Worm (Caenorhabditis elegans) whole organism, mixed stage, embryonic: Measurements from ENCODE around the gene sri-33.

Source experiments
- blmp-1 ChIP-seq: fragments of 150-350 bp; optimal IDR thresholded peaks from 2 replicates; lab custom pipeline; 2014; ENCODE audit warnings: missing biosample characterization, missing genetic modification characterization
- cnd-1 ChIP-seq: fragments of 200-800 bp; sonication (Bioruptor generic); optimal IDR thresholded peaks from 2 replicates; lab custom pipeline; 2018; ENCODE audit warnings: mild to moderate bottlenecking, missing genetic modification characterization, missing compliant biosample characterization
- lin-13 ChIP-seq: fragments of 150-350 bp; optimal IDR thresholded peaks from 2 replicates; lab custom pipeline; 2014; ENCODE audit warnings: missing biosample characterization, missing genetic modification characterization
- lin-32 ChIP-seq: fragments of 200-800 bp; sonication (Bioruptor generic); optimal IDR thresholded peaks from 2 replicates; lab custom pipeline; 2018; ENCODE audit warnings: mild to moderate bottlenecking, missing genetic modification characterization, missing compliant biosample characterization
- lsy-2 ChIP-seq: fragments of 150-350 bp; optimal IDR thresholded peaks from 2 replicates; lab custom pipeline; 2014; ENCODE audit warnings: missing biosample characterization, missing genetic modification characterization
- nhr-12 ChIP-seq: fragments of 150-350 bp; optimal IDR thresholded peaks from 2 replicates; lab custom pipeline; 2014; ENCODE audit warnings: missing biosample characterization, missing genetic modification characterization
- nhr-28 ChIP-seq: fragments of 150-350 bp; optimal IDR thresholded peaks from 2 replicates; lab custom pipeline; 2014; ENCODE audit warnings: missing biosample characterization, missing genetic modification characterization
- sem-2 ChIP-seq: fragments of 200-800 bp; sonication (Bioruptor generic); optimal IDR thresholded peaks from 2 replicates; lab custom pipeline; 2018; ENCODE audit warnings: mild to moderate bottlenecking, missing genetic modification characterization, missing compliant biosample characterization

- no peak for TF ChIP-seq sem-2 (GFP tag; lab: Kevin White, UChicago)
- TF ChIP-seq blmp-1 (tag; lab: Kevin White, UChicago) = no peak
- no peak for TF ChIP-seq lsy-2 (tag; lab: Kevin White, UChicago)
- no peak for TF ChIP-seq nhr-12 (tag; lab: Kevin White, UChicago)
- no peak for TF ChIP-seq lin-32
- no peak for TF ChIP-seq lin-13 (tag; lab: Kevin White, UChicago)
- no peak for TF ChIP-seq nhr-28 (tag; lab: Kevin White, UChicago)
- no peak for TF ChIP-seq cnd-1 (tag; lab: Kevin White, UChicago)
These were observed 21.4 kb downstream of the sri-33 start for ce11 chrII:3135293-3135692.
